Worm (Caenorhabditis elegans) whole organism, midembryonic: ENCODE measurements around the gene K08E4.7.

Source experiments
- T22C8.4 ChIP-seq: fragments of 200-800 bp; sonication (Bioruptor generic); IDR thresholded peaks from 2 replicates; pipeline ENCODE4 v1.3.6; 2022; ENCODE audit warnings: missing genetic modification characterization, missing compliant biosample characterization
- cog-1 ChIP-seq: sonication (generic microtip); optimal IDR thresholded peaks from 2 replicates; lab custom pipeline; 2016; ENCODE audit warnings: missing genetic modification characterization, missing compliant biosample characterization
- flt-1 ChIP-seq: fragments of 200-800 bp; sonication (Bioruptor generic); IDR thresholded peaks from 2 replicates; pipeline ENCODE4 v1.3.6; 2022; ENCODE audit warnings: missing genetic modification characterization, missing compliant biosample characterization
- klf-2 ChIP-seq: fragments of 200-800 bp; sonication (Bioruptor generic); conservative IDR thresholded peaks from 2 replicates; pipeline ENCODE4 v1.3.6; 2022; ENCODE audit warnings: missing genetic modification reagents, missing genetic modification characterization, missing compliant biosample characterization
- med-1 ChIP-seq: sonication (generic microtip); optimal IDR thresholded peaks from 2 replicates; lab custom pipeline; 2017; ENCODE audit warnings: missing genetic modification characterization, mild to moderate bottlenecking, missing compliant biosample characterization, antibody characterized with exemption, missing genetic modification reagents; ENCODE audit not compliant: insufficient read depth
- ref-1 ChIP-seq: fragments of 200-800 bp; sonication (Bioruptor generic); conservative IDR thresholded peaks from 2 replicates; pipeline ENCODE4 v1.3.6; 2022; ENCODE audit warnings: missing genetic modification reagents, missing genetic modification characterization, missing compliant biosample characterization
- tab-1 ChIP-seq: fragments of 200-800 bp; sonication (Bioruptor generic); IDR thresholded peaks from 2 replicates; pipeline ENCODE4 v1.3.6; 2022; ENCODE audit warnings: missing genetic modification characterization, missing compliant biosample characterization
- ztf-23 ChIP-seq: fragments of 200-800 bp; sonication (Bioruptor generic); IDR thresholded peaks from 2 replicates; pipeline ENCODE4 v1.3.6; 2022; ENCODE audit warnings: missing genetic modification reagents, missing genetic modification characterization, missing compliant biosample characterization
- ztf-29 ChIP-seq: fragments of 200-800 bp; sonication (Bioruptor generic); IDR thresholded peaks from 2 replicates; pipeline ENCODE4 v1.3.6; 2022; ENCODE audit warnings: missing genetic modification reagents, missing genetic modification characterization, missing compliant biosample characterization

Gene K08E4.7

ce11 chrIV:12114498-12114897, 38.9 kb downstream of the K08E4.7 start:
- TF ChIP-seq ztf-29 (GFP tag; lab: Robert Waterston, UW) (no peak), ztf-23 (GFP tag; lab: Robert Waterston, UW) (no peak), tab-1 (GFP tag; lab: Robert Waterston, UW) (no peak), klf-2 (GFP tag; lab: Robert Waterston, UW) (no peak)

- no peak for TF ChIP-seq cog-1 (tag; lab: Kevin White, UChicago)
- TF ChIP-seq klf-2 (GFP tag; lab: Robert Waterston, UW) = no peak
- no peak for TF ChIP-seq tab-1 (GFP tag; lab: Robert Waterston, UW)
- TF ChIP-seq med-1 (GFP tag; lab: Kevin White, UChicago) = no peak
- no peak for TF ChIP-seq ztf-23 (GFP tag; lab: Robert Waterston, UW)
- no peak for TF ChIP-seq flt-1 (GFP tag; lab: Robert Waterston, UW)
- no peak for TF ChIP-seq ref-1 (GFP tag; lab: Robert Waterston, UW)
- no peak for TF ChIP-seq T22C8.4 (GFP tag; lab: Robert Waterston, UW)
- TF ChIP-seq ztf-29 (GFP tag; lab: Robert Waterston, UW) = no peak
Measured at ce11 chrIV:12120536-12120935, 44.9 kb downstream of the K08E4.7 start.

ce11 chrIV:12121076-12121475, 45.5 kb downstream of the K08E4.7 start, which contains the start of the genes ddb-1 and M18.6:
Gene ddb-1, minus strand, starts transcription at chrIV:12121165.
Gene M18.6, plus strand, starts transcription at chrIV:12121310.
- TF ChIP-seq tab-1 (GFP tag; lab: Robert Waterston, UW) (no peak), T22C8.4 (GFP tag; lab: Robert Waterston, UW) (no peak), med-1 (GFP tag; lab: Kevin White, UChicago) (no peak)

- no peak for TF ChIP-seq flt-1 (GFP tag; lab: Robert Waterston, UW)
- TF ChIP-seq ref-1 (GFP tag; lab: Robert Waterston, UW) = no peak
- TF ChIP-seq ztf-23 (GFP tag; lab: Robert Waterston, UW) = no peak
- no peak for TF ChIP-seq tab-1 (GFP tag; lab: Robert Waterston, UW)
- TF ChIP-seq klf-2 (GFP tag; lab: Robert Waterston, UW) = no peak
- no peak for TF ChIP-seq cog-1 (tag; lab: Kevin White, UChicago)
- no peak for TF ChIP-seq ztf-29 (GFP tag; lab: Robert Waterston, UW)
- no peak for TF ChIP-seq med-1 (GFP tag; lab: Kevin White, UChicago)
- TF ChIP-seq T22C8.4 (GFP tag; lab: Robert Waterston, UW) = no peak
Measured at ce11 chrIV:12122874-12123664, 47.5 kb downstream of the K08E4.7 start, which contains the start of gene aly-3. Gene aly-3, plus strand, starts transcription at chrIV:12123282.

ce11 chrIV:12124314-12125084, 48.9 kb downstream of the K08E4.7 start, which contains the start of gene dhhc-6:
Gene dhhc-6, plus strand, starts transcription at chrIV:12124952.
- TF ChIP-seq med-1 (GFP tag; lab: Kevin White, UChicago) = no peak
- TF ChIP-seq flt-1 (GFP tag; lab: Robert Waterston, UW) = 0 out of 2 replicates have a peak, but pooled peaks have one; percentile 11
